Worm (Caenorhabditis elegans): ENCODE data around the gene ppk-3.
A peak's percentile ranks its signal among the peaks of the same experiment; 100 is the strongest.

ce11 chrX:12990529-12991520 is 15.4 kb upstream of the ppk-3 start, which contains the start of the genes F11C1.1 and vwa-8:
- TF ChIP-seq cog-1 (tag; optimal IDR thresholded peaks at IDR 0.05) (no peak), flt-1 (GFP tag; IDR thresholded peaks at IDR 0.05) (no peak), ztf-29 (GFP tag; IDR thresholded peaks at IDR 0.05) (no peak), ref-1 (GFP tag; conservative IDR thresholded peaks at IDR 0.05) (no peak), klf-2 (GFP tag; conservative IDR thresholded peaks at IDR 0.05) (no peak), tab-1 (GFP tag; IDR thresholded peaks at IDR 0.05) (no peak), T22C8.4 (GFP tag; IDR thresholded peaks at IDR 0.05) (peak; percentile 59; the same call in 1 of the 2 replicates), ztf-23 (GFP tag; IDR thresholded peaks at IDR 0.05) (no peak)

All from whole organism, midembryonic.